Worm (Caenorhabditis elegans): Measurements from ENCODE around the gene M117.1.
A peak's percentile ranks its signal among the peaks of the same experiment; 100 is the strongest.

The M117.1 gene

ce11 chrIV:11795964-11796363 is 18.1 kb upstream of the M117.1 start:
- TF ChIP-seq mls-2 (tag; optimal IDR thresholded peaks at IDR 0.05) (no peak), snpc-4 (tag; optimal IDR thresholded peaks at IDR 0.05) (no peak), ztf-11 (tag; optimal IDR thresholded peaks at IDR 0.05) (no peak), lin-13 (tag; optimal IDR thresholded peaks at IDR 0.05) (no peak), nhr-12 (tag; optimal IDR thresholded peaks at IDR 0.05) (no peak), ham-2 (GFP tag; optimal IDR thresholded peaks at IDR 0.05) (no peak), ceh-43 (GFP tag; optimal IDR thresholded peaks at IDR 0.05) (no peak), ces-1 (GFP tag; optimal IDR thresholded peaks at IDR 0.05) (no peak), flh-1 (GFP tag; optimal IDR thresholded peaks at IDR 0.05) (no peak), nhr-237 (tag; optimal IDR thresholded peaks at IDR 0.05) (no peak), unc-62 (GFP tag; optimal IDR thresholded peaks at IDR 0.05) (no peak), elt-1 (tag; optimal IDR thresholded peaks at IDR 0.05; ENCODE audit: borderline replicate concordance, insufficient read depth) (no peak), lin-32 (GFP tag; optimal IDR thresholded peaks at IDR 0.05) (no peak), blmp-1 (tag; optimal IDR thresholded peaks at IDR 0.05) (no peak), mab-5 (tag; optimal IDR thresholded peaks at IDR 0.05) (no peak)

ce11 chrIV:11796818-11797217 is 17.2 kb upstream of the M117.1 start:
- no peak for TF ChIP-seq unc-120 (tag; optimal IDR thresholded peaks at IDR 0.05; ENCODE audit: poor library complexity, severe bottlenecking)
- peak; percentile 60 for TF ChIP-seq ces-1 (GFP tag; optimal IDR thresholded peaks at IDR 0.05)

- TF ChIP-seq mep-1 (tag; optimal IDR thresholded peaks at IDR 0.05) (no peak), nhr-12 (tag; optimal IDR thresholded peaks at IDR 0.05) (no peak), unc-62 (GFP tag; optimal IDR thresholded peaks at IDR 0.05) (peak; percentile 58)
These were observed 14.8 kb upstream of the M117.1 start for ce11 chrIV:11799240-11799639.

- TF ChIP-seq snpc-4 (tag; optimal IDR thresholded peaks at IDR 0.05) = no peak
- no peak for TF ChIP-seq nhr-28 (tag; optimal IDR thresholded peaks at IDR 0.05)
- no peak for TF ChIP-seq lin-32 (GFP tag; optimal IDR thresholded peaks at IDR 0.05)
- no peak for TF ChIP-seq mab-5 (tag; optimal IDR thresholded peaks at IDR 0.05)
- no peak for TF ChIP-seq flh-1 (GFP tag; optimal IDR thresholded peaks at IDR 0.05)
- no peak for TF ChIP-seq elt-1 (tag; optimal IDR thresholded peaks at IDR 0.05; ENCODE audit: borderline replicate concordance, insufficient read depth)
These were observed 13.0 kb upstream of the M117.1 start, which contains the start of gene dyf-18 for ce11 chrIV:11801078-11801477. Gene dyf-18, minus strand, starts transcription at chrIV:11801178.

- TF ChIP-seq sem-2 (GFP tag; optimal IDR thresholded peaks at IDR 0.05) (no peak), ces-1 (GFP tag; optimal IDR thresholded peaks at IDR 0.05) (no peak), unc-39 (tag; optimal IDR thresholded peaks at IDR 0.05) (no peak), pha-4 (tag; optimal IDR thresholded peaks at IDR 0.05) (no peak), elt-3 (tag; optimal IDR thresholded peaks at IDR 0.05) (no peak), snpc-4 (tag; optimal IDR thresholded peaks at IDR 0.05) (no peak), ham-2 (GFP tag; optimal IDR thresholded peaks at IDR 0.05) (no peak), hlh-1 (tag; optimal IDR thresholded peaks at IDR 0.05) (no peak), lin-32 (GFP tag; optimal IDR thresholded peaks at IDR 0.05) (no peak), nhr-2 (tag; optimal IDR thresholded peaks at IDR 0.05) (no peak), flh-1 (GFP tag; optimal IDR thresholded peaks at IDR 0.05) (no peak), lsy-2 (tag; optimal IDR thresholded peaks at IDR 0.05) (no peak), drap-1 (GFP tag; optimal IDR thresholded peaks at IDR 0.05) (no peak), elt-1 (tag; optimal IDR thresholded peaks at IDR 0.05; ENCODE audit: borderline replicate concordance, insufficient read depth) (no peak), mab-5 (tag; optimal IDR thresholded peaks at IDR 0.05) (no peak)
These were observed 11.0 kb upstream of the M117.1 start, which contains the start of gene H01G02.4 for ce11 chrIV:11803044-11803443. Gene H01G02.4, minus strand, starts transcription at chrIV:11803144.

- TF ChIP-seq unc-62 (GFP tag; optimal IDR thresholded peaks at IDR 0.05) (no peak), ztf-11 (tag; optimal IDR thresholded peaks at IDR 0.05) (no peak), ces-1 (GFP tag; optimal IDR thresholded peaks at IDR 0.05) (no peak), nhr-2 (tag; optimal IDR thresholded peaks at IDR 0.05) (no peak), mab-5 (tag; optimal IDR thresholded peaks at IDR 0.05) (no peak), snpc-4 (tag; optimal IDR thresholded peaks at IDR 0.05) (no peak), unc-39 (tag; optimal IDR thresholded peaks at IDR 0.05) (no peak), elt-3 (tag; optimal IDR thresholded peaks at IDR 0.05) (no peak), bed-3 (GFP tag; optimal IDR thresholded peaks at IDR 0.05) (no peak), lin-32 (GFP tag; optimal IDR thresholded peaks at IDR 0.05) (no peak), ceh-83 (GFP tag; optimal IDR thresholded peaks at IDR 0.05) (no peak), sem-2 (GFP tag; optimal IDR thresholded peaks at IDR 0.05) (no peak), lsy-2 (tag; optimal IDR thresholded peaks at IDR 0.05) (no peak), pha-4 (tag; optimal IDR thresholded peaks at IDR 0.05) (no peak), tbx-8 (GFP tag; optimal IDR thresholded peaks at IDR 0.05) (no peak), ceh-43 (GFP tag; optimal IDR thresholded peaks at IDR 0.05) (no peak), drap-1 (GFP tag; optimal IDR thresholded peaks at IDR 0.05) (no peak)
These were observed 10.0 kb upstream of the M117.1 start, which contains the start of gene H01G02.1 for ce11 chrIV:11804053-11804452. Gene H01G02.1, minus strand, starts transcription at chrIV:11804153.
